Fruit fly (Drosophila melanogaster) whole organism, embryonic: ENCODE data around the gene Not10.
A peak's percentile ranks its signal among the peaks of the same experiment; 100 is the strongest.

Experiments
- Aef1 ChIP-seq: fragments of 200-800 bp; sonication (Bioruptor generic); IDR thresholded peaks from 3 replicates; pipeline ENCODE4 v1.3.6; 2022; ENCODE audit warnings: missing biosample characterization, missing genetic modification characterization
- Awh ChIP-seq: fragments of 200-800 bp; sonication (Bioruptor generic); IDR thresholded peaks from 2 replicates; pipeline ENCODE4, ENCODE4 v1.3.6; 2022; ENCODE audit warnings: missing biosample characterization, missing genetic modification characterization
- CG10654 ChIP-seq: fragments of 200-800 bp; sonication (Bioruptor generic); optimal IDR thresholded peaks from 2 replicates; lab custom pipeline; 2016; ENCODE audit warnings: missing biosample characterization, missing genetic modification characterization
- CG11560 ChIP-seq: fragments of 200-800 bp; sonication (Bioruptor generic); IDR thresholded peaks from 3 replicates; pipeline ENCODE4 v1.3.6; 2022; ENCODE audit warnings: missing biosample characterization, missing genetic modification characterization
- CG12071 ChIP-seq: fragments of 200-800 bp; sonication (Bioruptor generic); optimal IDR thresholded peaks from 3 replicates; lab custom pipeline; 2018; ENCODE audit warnings: missing biosample characterization, mild to moderate bottlenecking, missing genetic modification characterization
- CG12659 ChIP-seq: fragments of 200-800 bp; sonication (Bioruptor generic); optimal IDR thresholded peaks from 3 replicates; lab custom pipeline; 2017; ENCODE audit warnings: mild to moderate bottlenecking, missing biosample characterization, missing genetic modification reagents, missing genetic modification characterization
- CG15011 ChIP-seq: fragments of 200-800 bp; sonication (Bioruptor generic); optimal IDR thresholded peaks from 3 replicates; lab custom pipeline; 2018; ENCODE audit warnings: missing biosample characterization, mild to moderate bottlenecking, missing genetic modification characterization
- CG15269 ChIP-seq: fragments of 200-800 bp; sonication (Bioruptor generic); optimal IDR thresholded peaks from 2 replicates; lab custom pipeline; 2018; ENCODE audit warnings: missing biosample characterization, mild to moderate bottlenecking, missing genetic modification characterization, moderate library complexity
- CG2129 ChIP-seq: fragments of 200-800 bp; sonication (Bioruptor generic); IDR thresholded peaks from 2 replicates; pipeline ENCODE4 v1.3.6; 2022; ENCODE audit warnings: missing biosample characterization, missing genetic modification characterization; ENCODE audit not compliant: partially characterized antibody
- CG3065 ChIP-seq: fragments of 200-800 bp; sonication (Bioruptor generic); optimal IDR thresholded peaks from 2 replicates; lab custom pipeline; 2016; ENCODE audit warnings: missing biosample characterization, missing genetic modification characterization
- CG4730 ChIP-seq: fragments of 200-800 bp; sonication (Bioruptor generic); IDR thresholded peaks from 2 replicates; pipeline ENCODE4 v1.3.6; 2022; ENCODE audit warnings: missing biosample characterization, missing genetic modification characterization
- CG6689 ChIP-seq: fragments of 200-800 bp; sonication (Bioruptor generic); IDR thresholded peaks from 2 replicates; pipeline ENCODE4 v1.3.6; 2022; ENCODE audit warnings: missing biosample characterization, missing genetic modification characterization
- CG8388 ChIP-seq: fragments of 200-800 bp; sonication (Bioruptor generic); optimal IDR thresholded peaks from 2 replicates; lab custom pipeline; 2019; ENCODE audit warnings: missing biosample characterization, mild to moderate bottlenecking, missing genetic modification characterization, moderate library complexity
- CG8924 ChIP-seq: fragments of 200-800 bp; optimal IDR thresholded peaks from 3 replicates; lab custom pipeline; 2019; ENCODE audit warnings: missing biosample characterization, mild to moderate bottlenecking, missing genetic modification characterization, moderate library complexity
- CG9727 ChIP-seq: fragments of 200-800 bp; sonication (Bioruptor generic); optimal IDR thresholded peaks from 3 replicates; lab custom pipeline; 2017; ENCODE audit warnings: missing biosample characterization, mild to moderate bottlenecking, missing genetic modification characterization
- CoRest ChIP-seq: fragments of 200-800 bp; sonication (Bioruptor generic); optimal IDR thresholded peaks from 3 replicates; lab custom pipeline; 2018; ENCODE audit warnings: missing biosample characterization, mild to moderate bottlenecking, missing genetic modification characterization, moderate library complexity
- Dbx ChIP-seq: fragments of 200-800 bp; sonication (Bioruptor generic); IDR thresholded peaks from 3 replicates; pipeline ENCODE4 v1.3.6; 2022; ENCODE audit warnings: missing biosample characterization, missing genetic modification characterization
- Dip2 ChIP-seq: fragments of 200-800 bp; sonication (Bioruptor generic); IDR thresholded peaks from 2 replicates; pipeline ENCODE4 v1.3.6; 2022; ENCODE audit warnings: missing biosample characterization, missing genetic modification characterization
- Dp ChIP-seq: fragments of 200-800 bp; sonication (Bioruptor generic); optimal IDR thresholded peaks from 2 replicates; lab custom pipeline; 2018; ENCODE audit warnings: missing biosample characterization, mild to moderate bottlenecking, missing genetic modification characterization, moderate library complexity
- Hr39 ChIP-seq: fragments of >200 bp; optimal IDR thresholded peaks from 2 replicates; lab custom pipeline; 2017
- MESR4 ChIP-seq: fragments of 200-800 bp; sonication (Bioruptor generic); optimal IDR thresholded peaks from 2 replicates; lab custom pipeline; 2018; ENCODE audit warnings: missing biosample characterization, mild to moderate bottlenecking, missing genetic modification characterization, moderate library complexity
- Med ChIP-seq: fragments of 200-800 bp; sonication (Bioruptor generic); peaks from one replicate; lab custom pipeline; 2016; ENCODE audit warnings: missing biosample characterization, missing genetic modification characterization, mild to moderate bottlenecking, inconsistent platforms, moderate library complexity
- Meics ChIP-seq: fragments of 200-800 bp; sonication (Bioruptor generic); optimal IDR thresholded peaks from 2 replicates; lab custom pipeline; 2017; ENCODE audit warnings: missing biosample characterization, mild to moderate bottlenecking, missing genetic modification characterization
- Poxn ChIP-seq: fragments of 200-800 bp; sonication (Bioruptor generic); IDR thresholded peaks from 2 replicates; pipeline ENCODE4 v1.3.6; 2022; ENCODE audit warnings: missing biosample characterization, missing genetic modification characterization
- Ptx1 ChIP-seq: fragments of 200-800 bp; sonication (Bioruptor generic); IDR thresholded peaks from 2 replicates; pipeline ENCODE4 v1.3.6; 2022; ENCODE audit warnings: missing biosample characterization, missing genetic modification characterization
- Rfx ChIP-seq: fragments of 200-800 bp; sonication (Bioruptor generic); IDR thresholded peaks from 2 replicates; pipeline ENCODE4 v1.3.6; 2022; ENCODE audit warnings: missing biosample characterization, missing genetic modification characterization
- Vsx1 ChIP-seq: fragments of 200-800 bp; sonication (Bioruptor generic); optimal IDR thresholded peaks from 2 replicates; lab custom pipeline; 2017; ENCODE audit warnings: missing biosample characterization, mild to moderate bottlenecking, missing genetic modification characterization, missing genetic modification reagents
- da ChIP-seq: fragments of 200-800 bp; sonication (Bioruptor generic); optimal IDR thresholded peaks from 2 replicates; lab custom pipeline; 2016; ENCODE audit warnings: missing biosample characterization, missing genetic modification characterization
- fru ChIP-seq: fragments of >200 bp; optimal IDR thresholded peaks from 2 replicates; lab custom pipeline; 2017
- gcm ChIP-seq: fragments of 200-800 bp; sonication (Bioruptor generic); optimal IDR thresholded peaks from 2 replicates; lab custom pipeline; 2019; ENCODE audit warnings: missing biosample characterization, mild to moderate bottlenecking, missing genetic modification characterization, moderate library complexity
- grau ChIP-seq: fragments of 200-800 bp; optimal IDR thresholded peaks from 3 replicates; lab custom pipeline; 2019; ENCODE audit warnings: missing biosample characterization, mild to moderate bottlenecking, missing genetic modification characterization, moderate library complexity
- hkb ChIP-seq, 2 experiments: fragments of 200-800 bp in 1 of 2; fragments of >200 bp in 1 of 2; sonication (Bioruptor generic) in 1 of 2; IDR thresholded peaks in 1 of 2; optimal IDR thresholded peaks in 1 of 2; 2 replicates each; pipeline versions ENCODE4 v1.3.6 to Lab custom; 2017 to 2022; ENCODE audit warnings: missing biosample characterization in 1 of 2, missing genetic modification characterization in 1 of 2
- lmd ChIP-seq: fragments of 200-800 bp; sonication (Bioruptor generic); IDR thresholded peaks from 2 replicates; pipeline ENCODE4 v1.3.6; 2022; ENCODE audit warnings: missing biosample characterization, missing genetic modification characterization
- lola ChIP-seq, 3 experiments: fragments of >200 bp in 2 of 3; fragments of 200-800 bp in 1 of 3; sonication (Bioruptor generic) in 1 of 3; optimal IDR thresholded peaks; 2 replicates each; lab custom pipeline; 2017 to 2019; ENCODE audit warnings: missing biosample characterization in 3 of 3, missing genetic modification characterization in 3 of 3, mild to moderate bottlenecking in 1 of 3, moderate library complexity in 1 of 3
- pho ChIP-seq: fragments of 200-800 bp; sonication (Bioruptor generic); optimal IDR thresholded peaks from 2 replicates; lab custom pipeline; 2016; ENCODE audit warnings: missing biosample characterization, missing genetic modification characterization
- prd ChIP-seq, 3 experiments: fragments of >200 bp in 2 of 3; fragments of 200-800 bp in 1 of 3; sonication (Bioruptor generic) in 1 of 3; optimal IDR thresholded peaks in 2 of 3; IDR thresholded peaks in 1 of 3; 2 replicates in 2 of 3; 3 replicates in 1 of 3; pipeline versions ENCODE4 v1.3.6 to Lab custom; 2017 to 2022; ENCODE audit warnings: missing biosample characterization in 1 of 3, missing genetic modification characterization in 1 of 3
- pros ChIP-seq: fragments of 200-800 bp; sonication (Bioruptor generic); optimal IDR thresholded peaks from 3 replicates; lab custom pipeline; 2019; ENCODE audit warnings: missing biosample characterization, mild to moderate bottlenecking, missing genetic modification characterization, moderate library complexity
- repo ChIP-seq: fragments of 200-800 bp; sonication (Bioruptor generic); optimal IDR thresholded peaks from 2 replicates; lab custom pipeline; 2016; ENCODE audit warnings: missing biosample characterization, missing genetic modification characterization
- sc ChIP-seq, 3 experiments: fragments of >200 bp in 2 of 3; fragments of 200-800 bp in 1 of 3; sonication (Bioruptor generic) in 1 of 3; optimal IDR thresholded peaks; 2 replicates in 2 of 3; 3 replicates in 1 of 3; lab custom pipeline; 2017; ENCODE audit warnings: mild to moderate bottlenecking in 1 of 3, missing biosample characterization in 1 of 3, missing genetic modification characterization in 1 of 3, missing genetic modification reagents in 1 of 3
- stc ChIP-seq: fragments of 200-800 bp; sonication (Bioruptor generic); IDR thresholded peaks from 2 replicates; pipeline ENCODE4 v1.3.6; 2022; ENCODE audit warnings: missing biosample characterization, missing genetic modification characterization
- stwl ChIP-seq: fragments of 200-800 bp; sonication (Bioruptor generic); optimal IDR thresholded peaks from 3 replicates; lab custom pipeline; 2018; ENCODE audit warnings: missing biosample characterization, mild to moderate bottlenecking, missing genetic modification characterization, moderate library complexity
- trem ChIP-seq: fragments of 200-800 bp; optimal IDR thresholded peaks from 3 replicates; lab custom pipeline; 2019; ENCODE audit warnings: missing biosample characterization, mild to moderate bottlenecking, missing genetic modification characterization, moderate library complexity
- trh ChIP-seq: fragments of 200-800 bp; sonication (Bioruptor generic); optimal IDR thresholded peaks from 2 replicates; lab custom pipeline; 2016; ENCODE audit warnings: missing biosample characterization, missing genetic modification characterization
- tx ChIP-seq: fragments of 200-800 bp; sonication (Bioruptor generic); optimal IDR thresholded peaks from 2 replicates; lab custom pipeline; 2016; ENCODE audit warnings: missing biosample characterization, missing genetic modification characterization
- unc-4 ChIP-seq: fragments of 200-800 bp; sonication (Bioruptor generic); IDR thresholded peaks from 2 replicates; pipeline ENCODE4 v1.3.6; 2022; ENCODE audit warnings: missing biosample characterization, missing genetic modification characterization; ENCODE audit not compliant: partially characterized antibody
- unpg ChIP-seq: fragments of 200-800 bp; sonication (Bioruptor generic); optimal IDR thresholded peaks from 3 replicates; lab custom pipeline; 2018; ENCODE audit warnings: missing biosample characterization, mild to moderate bottlenecking, missing genetic modification characterization, moderate library complexity
- wek ChIP-seq: fragments of 200-800 bp; sonication (Bioruptor generic); optimal IDR thresholded peaks from 3 replicates; lab custom pipeline; 2018; ENCODE audit warnings: missing biosample characterization, mild to moderate bottlenecking, missing genetic modification characterization, moderate library complexity

Gene Not10

dm6 chr3R:12674041-12674623, 43.7 kb downstream of the Not10 start, which contains the start of gene Gnmt (continued):
- TF ChIP-seq CG6689 (0 out of 2 replicates have a peak, but pooled peaks have one; percentile 14), prd (optimal IDR thresholded peaks at IDR 0.05; lab: Kevin White, UChicago) (no peak), prd (GFP tag; IDR thresholded peaks at IDR 0.05; lab: Robert Waterston, UW) (0 out of 3 replicates have a peak, but pooled peaks have one; percentile 12), grau (tag; lab: Kevin White, UChicago) (peak; percentile 78), sc (optimal IDR thresholded peaks at IDR 0.05; lab: Kevin White, UChicago) (no peak), sc (GFP tag; optimal IDR thresholded peaks at IDR 0.05; lab: Kevin White, UChicago) (no peak), Rfx (GFP tag; lab: Robert Waterston, UW) (peak; percentile 56), hkb (optimal IDR thresholded peaks at IDR 0.05; lab: Kevin White, UChicago) (no peak), hkb (GFP tag; IDR thresholded peaks at IDR 0.05; lab: Robert Waterston, UW) (0 out of 2 replicates have a peak, but pooled peaks have one; percentile 9)

dm6 chr3R:12676160-12676559, 45.7 kb downstream of the Not10 start, which contains the start of gene CG43630:
Gene CG43630 (minus strand): TSS chr3R:12676260.
- TF ChIP-seq CG11560 (tag; lab: Robert Waterston, UW) (no peak), fru (no peak), Awh (GFP tag; lab: Robert Waterston, UW) (no peak), unc-4 (no peak), Dip2 (no peak), CG12071 (GFP tag; lab: Kevin White, UChicago) (no peak), da (GFP tag; lab: Kevin White, UChicago) (no peak), lola (GFP tag; optimal IDR thresholded peaks at IDR 0.05; lab: Kevin White, UChicago) (no peak), CG9727 (GFP tag; lab: Kevin White, UChicago) (no peak), CG10654 (no peak), CG12659 (GFP tag; lab: Kevin White, UChicago) (no peak), CG15269 (no peak), wek (GFP tag; lab: Kevin White, UChicago) (no peak), CG8388 (no peak)

dm6 chr3R:12678850-12679249, 48.4 kb downstream of the Not10 start, which contains the start of gene mbo:
Gene mbo (minus strand): TSS chr3R:12679052.
- TF ChIP-seq Meics (no peak), stwl (tag; lab: Kevin White, UChicago) (peak; percentile 85), CG15011 (GFP tag; lab: Kevin White, UChicago) (no peak), tx (no peak), trh (GFP tag; lab: Kevin White, UChicago) (no peak), Aef1 (GFP tag; lab: Robert Waterston, UW) (no peak), CG2129 (GFP tag; lab: Robert Waterston, UW) (no peak), pros (GFP tag; lab: Kevin White, UChicago) (no peak), MESR4 (peak; percentile 38), CG3065 (GFP tag; lab: Kevin White, UChicago) (no peak), Dbx (GFP tag; lab: Robert Waterston, UW) (no peak), trem (tag; lab: Kevin White, UChicago) (peak; percentile 34), Dp (peak; percentile 36), gcm (no peak), CoRest (no peak), Ptx1 (GFP tag; lab: Robert Waterston, UW) (no peak), Vsx1 (GFP tag; lab: Kevin White, UChicago) (no peak), Poxn (GFP tag; lab: Robert Waterston, UW) (no peak), pho (no peak), Med (GFP tag; lab: Kevin White, UChicago) (peak; percentile 3), unpg (GFP tag; lab: Kevin White, UChicago) (no peak), Hr39 (no peak), repo (GFP tag; lab: Kevin White, UChicago) (no peak), stc (no peak), Dip2 (no peak), CG4730 (GFP tag; lab: Robert Waterston, UW) (no peak), CG8924 (tag; lab: Kevin White, UChicago) (no peak), lmd (GFP tag; lab: Robert Waterston, UW) (no peak)
